Worm (Caenorhabditis elegans): ENCODE data around the gene wdr-5.3.

The wdr-5.3 gene

DNA sequence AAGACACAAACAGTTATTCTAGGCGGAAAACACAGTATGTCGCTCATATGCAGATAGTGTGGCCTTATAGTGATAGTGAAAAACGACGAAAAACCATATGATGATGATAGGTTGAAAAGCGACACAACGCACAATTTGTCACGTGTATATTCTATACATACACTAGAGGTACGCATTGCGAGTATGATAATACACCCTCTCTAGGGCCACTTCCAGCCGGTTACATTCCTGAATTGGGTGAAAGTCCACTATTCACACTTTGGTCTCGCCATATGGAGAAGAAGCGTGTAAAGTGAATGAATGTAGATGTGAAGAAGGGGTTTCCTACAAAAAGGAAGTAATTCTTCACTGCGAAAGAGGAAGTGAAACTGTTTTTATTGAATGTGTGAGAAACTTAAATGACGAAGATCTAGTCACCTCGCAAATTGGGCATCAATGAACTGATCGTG is 7.4 kb upstream of the wdr-5.3 start (continued):
- TF ChIP-seq ets-4 (GFP tag; optimal IDR thresholded peaks at IDR 0.05) (peak; percentile 35), F49E8.2 (tag; optimal IDR thresholded peaks at IDR 0.05; ENCODE audit: insufficient read depth) (no peak), tlf-1 (GFP tag; optimal IDR thresholded peaks at IDR 0.05) (no peak), sdz-38 (tag; optimal IDR thresholded peaks at IDR 0.05) (no peak), atf-7 (tag; optimal IDR thresholded peaks at IDR 0.05) (peak; percentile 51), lin-40 (tag; optimal IDR thresholded peaks at IDR 0.05) (peak; percentile 18), nhr-80 (tag; optimal IDR thresholded peaks at IDR 0.05) (peak; percentile 84), sea-2 (GFP tag; IDR thresholded peaks at IDR 0.05) (no peak), ama-1 (optimal IDR thresholded peaks at IDR 0.05) (no peak), ama-1 (GFP tag; optimal IDR thresholded peaks at IDR 0.05) (no peak), attf-6 (GFP tag; IDR thresholded peaks at IDR 0.05) (no peak), ztf-18 (tag; optimal IDR thresholded peaks at IDR 0.05) (no peak), tbp1 (GFP tag; optimal IDR thresholded peaks at IDR 0.05) (peak; percentile 5), dox-1 (GFP tag; IDR thresholded peaks at IDR 0.05) (peak; percentile 15; the same call in 1 of the 2 replicates), madf-10 (tag; optimal IDR thresholded peaks at IDR 0.05) (no peak), ceh-91 (GFP tag; IDR thresholded peaks at IDR 0.05) (no peak), Y67H2A.10 (GFP tag; conservative IDR thresholded peaks at IDR 0.05) (no peak), nhr-179 (tag; optimal IDR thresholded peaks at IDR 0.05) (no peak), athp-1 (tag; optimal IDR thresholded peaks at IDR 0.05) (no peak), ztf-3 (GFP tag; optimal IDR thresholded peaks at IDR 0.05) (no peak), snpc-1.1 (tag; optimal IDR thresholded peaks at IDR 0.05; ENCODE audit: insufficient read depth) (no peak), ceh-27 (GFP tag; optimal IDR thresholded peaks at IDR 0.05) (no peak), Y56A3A.18 (GFP tag; IDR thresholded peaks at IDR 0.05) (no peak), ztf-26 (tag; optimal IDR thresholded peaks at IDR 0.05) (peak; percentile 17), rec-8 (tag; optimal IDR thresholded peaks at IDR 0.05) (no peak), Y53G8AR.9 (GFP tag; conservative IDR thresholded peaks at IDR 0.05) (no peak)

DNA sequence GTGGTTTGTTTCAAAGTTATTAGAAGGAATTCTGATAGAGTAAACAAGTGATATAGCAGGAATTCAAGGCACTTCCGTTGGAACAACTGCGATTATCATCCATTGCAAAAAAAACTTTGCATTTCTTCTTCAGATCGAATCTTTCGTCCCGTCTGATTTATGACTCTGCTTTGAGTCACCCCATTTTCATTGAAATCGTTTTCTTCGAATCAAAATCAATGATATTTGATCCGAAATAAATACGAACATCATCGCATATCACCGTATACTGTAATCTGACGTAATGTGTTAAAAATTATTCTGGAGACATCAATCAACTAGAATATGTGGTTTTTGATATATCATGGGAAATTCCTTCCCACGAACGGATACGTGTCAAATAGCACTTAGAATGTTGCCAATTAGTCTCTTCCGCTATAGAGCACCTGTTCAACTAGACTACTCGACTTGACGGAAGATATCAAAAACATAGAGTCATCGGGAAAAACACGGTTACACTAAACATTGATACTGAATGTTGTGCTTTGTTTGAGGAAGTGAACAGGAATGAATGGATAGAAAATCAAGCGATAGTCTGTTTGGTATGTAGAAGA is 6.0 kb upstream of the wdr-5.3 start:
- TF ChIP-seq him-1 (tag; optimal IDR thresholded peaks at IDR 0.05) (no peak), Y56A3A.18 (GFP tag; IDR thresholded peaks at IDR 0.05) (0 out of 2 replicates have a peak, but pooled peaks have one; percentile 18)

DNA sequence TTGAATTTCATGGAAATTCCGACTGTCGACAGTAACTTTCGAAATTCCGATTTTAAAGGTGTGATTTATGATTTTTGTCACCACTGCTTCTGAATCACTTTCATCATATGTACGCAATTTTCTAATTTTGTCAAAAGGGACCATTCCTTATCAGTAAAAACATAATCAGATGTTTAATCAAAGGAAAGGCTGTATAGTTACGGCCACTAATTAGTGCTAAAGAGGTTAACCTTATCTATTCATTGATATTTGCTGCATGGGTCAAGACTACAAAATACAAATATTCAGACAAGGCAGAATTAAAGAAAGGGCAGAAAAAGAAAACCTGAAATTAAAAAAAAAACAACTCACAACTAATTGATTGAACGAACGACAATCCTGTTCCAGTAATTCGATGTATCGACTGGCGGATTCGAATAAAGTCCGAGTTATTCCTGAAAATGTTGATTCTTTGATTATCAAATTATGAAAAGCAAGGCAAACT is 4.9 kb upstream of the wdr-5.3 start, which contains the start of gene T28B11.1:
TSS of gene T28B11.1 (minus strand) at position 434 of the 484 bp plus-strand sequence.
- TF ChIP-seq atf-7 (tag; optimal IDR thresholded peaks at IDR 0.05) = no peak

DNA sequence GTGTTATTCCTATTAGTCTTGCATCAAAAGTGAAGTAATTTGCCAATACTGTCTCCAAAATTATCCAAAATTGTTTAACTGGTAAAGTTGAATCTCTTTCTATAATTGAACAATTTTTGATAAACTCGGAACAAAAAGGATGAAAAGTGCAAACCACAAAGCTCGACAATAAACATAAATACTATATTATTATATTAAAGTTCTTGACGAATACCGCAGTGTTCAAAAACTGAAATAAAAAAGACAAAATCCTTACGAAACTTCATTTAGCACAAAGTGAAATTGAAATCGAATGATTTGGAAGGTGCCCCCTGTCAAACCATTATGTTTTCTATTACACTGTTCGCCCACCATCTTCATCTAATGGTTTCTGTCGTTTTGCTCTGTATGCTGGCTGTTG is 4.4 kb downstream of the wdr-5.3 start, which contains the start of gene ZC302.3:
TSS of gene ZC302.3 (minus strand) at position 101 of the 400 bp plus-strand sequence.
- TF ChIP-seq unc-62 (GFP tag; optimal IDR thresholded peaks at IDR 0.05) (no peak), C06A6.2 (GFP tag; conservative IDR thresholded peaks at IDR 0.05) (no peak), cebp-2 (GFP tag; IDR thresholded peaks at IDR 0.05) (no peak), lsy-27 (tag; optimal IDR thresholded peaks at IDR 0.05; ENCODE audit: borderline replicate concordance, insufficient read depth) (no peak), lin-26 (GFP tag; IDR thresholded peaks at IDR 0.05) (no peak)

DNA sequence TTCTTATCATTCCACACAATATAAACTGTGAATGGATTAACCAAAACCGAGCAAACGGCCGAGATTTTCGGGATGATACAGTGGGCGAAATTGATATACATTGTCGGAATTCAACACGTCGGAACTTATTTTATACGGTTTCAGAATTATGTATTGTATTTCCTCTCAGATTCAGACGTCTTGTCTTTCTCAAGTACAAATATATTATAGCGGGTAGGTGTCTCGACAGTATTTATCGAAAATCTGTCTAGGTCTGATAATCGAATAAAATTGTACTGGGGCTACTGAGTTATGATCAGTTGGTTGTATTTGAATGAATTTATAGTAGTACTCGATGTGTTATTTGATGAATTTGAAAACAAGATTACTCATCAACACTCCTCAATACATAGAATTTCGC is 6.7 kb downstream of the wdr-5.3 start, which contains the start of gene srj-22:
TSS of gene srj-22 (minus strand) at position 101 of the 400 bp plus-strand sequence.
- no peak for TF ChIP-seq ztf-26 (tag; optimal IDR thresholded peaks at IDR 0.05)
